Fruit fly (Drosophila melanogaster) whole organism, pupa: ENCODE data around the gene CG6126.

Experiments
- CG17806 ChIP-seq: fragments of 200-800 bp; sonication (Bioruptor generic); optimal IDR thresholded peaks from 2 replicates; lab custom pipeline; 2018; ENCODE audit warnings: missing biosample characterization, mild to moderate bottlenecking, missing genetic modification characterization, moderate library complexity
- CG8159 ChIP-seq: fragments of 200-800 bp; sonication (Bioruptor generic); optimal IDR thresholded peaks from 3 replicates; lab custom pipeline; 2018; ENCODE audit warnings: missing biosample characterization, mild to moderate bottlenecking, missing genetic modification characterization, moderate library complexity
- CG8301 ChIP-seq: fragments of 200-800 bp; sonication (Bioruptor generic); optimal IDR thresholded peaks from 2 replicates; lab custom pipeline; 2018; ENCODE audit warnings: missing biosample characterization, mild to moderate bottlenecking, missing genetic modification characterization
- fd96Ca ChIP-seq: fragments of 200-800 bp; sonication (Bioruptor generic); IDR thresholded peaks from 3 replicates; pipeline ENCODE4 v1.3.6; 2022; ENCODE audit warnings: missing biosample characterization, missing genetic modification characterization

dm6 chr3R:16208924-16209713, 6.2 kb upstream of the CG6126 start:
- peak; percentile 92 for TF ChIP-seq CG8159 (tag; lab: Kevin White, UChicago)
- TF ChIP-seq CG8301: peak; percentile 58
- peak; percentile 75 for TF ChIP-seq CG17806 (tag; lab: Kevin White, UChicago)
- 0 out of 3 replicates have a peak, but pooled peaks have one; percentile 37 for TF ChIP-seq fd96Ca
